Fruit fly (Drosophila melanogaster) whole organism, prepupa: ENCODE data around the gene CG33262.
A peak's percentile ranks its signal among the peaks of the same experiment; 100 is the strongest.

Experiments
- Blimp-1 ChIP-seq: fragments of 200-800 bp; sonication (Bioruptor generic); optimal IDR thresholded peaks from 3 replicates; lab custom pipeline; 2017; ENCODE audit warnings: missing biosample characterization, missing genetic modification characterization, mild to moderate bottlenecking, moderate library complexity, missing genetic modification reagents
- CG10631 ChIP-seq: fragments of 200-800 bp; sonication (Bioruptor generic); optimal IDR thresholded peaks from 2 replicates; lab custom pipeline; 2016; ENCODE audit warnings: missing biosample characterization, missing genetic modification characterization
- CG10669 ChIP-seq: fragments of 200-800 bp; sonication (Bioruptor generic); optimal IDR thresholded peaks from 3 replicates; lab custom pipeline; 2018; ENCODE audit warnings: missing biosample characterization, mild to moderate bottlenecking, missing genetic modification characterization, moderate library complexity
- CG11294 ChIP-seq: fragments of 200-800 bp; sonication (Bioruptor generic); IDR thresholded peaks from 2 replicates; pipeline ENCODE4 v1.3.6; 2022; ENCODE audit warnings: missing biosample characterization, missing genetic modification characterization
- CG11762 ChIP-seq: fragments of 200-800 bp; sonication (Bioruptor generic); optimal IDR thresholded peaks from 3 replicates; lab custom pipeline; 2016; ENCODE audit warnings: missing biosample characterization, missing genetic modification characterization; ENCODE audit not compliant: insufficient read depth
- CG11902 ChIP-seq: fragments of 200-800 bp; sonication (Bioruptor generic); optimal IDR thresholded peaks from 3 replicates; lab custom pipeline; 2016; ENCODE audit warnings: missing biosample characterization, missing genetic modification characterization
- CG16779 ChIP-seq: fragments of 200-800 bp; sonication (Bioruptor generic); optimal IDR thresholded peaks from 3 replicates; lab custom pipeline; 2017; ENCODE audit warnings: missing biosample characterization, mild to moderate bottlenecking, missing genetic modification characterization
- CG31627 ChIP-seq: fragments of 200-800 bp; sonication (Bioruptor generic); optimal IDR thresholded peaks from 3 replicates; lab custom pipeline; 2016; ENCODE audit warnings: missing biosample characterization, missing genetic modification characterization
- CG32006 ChIP-seq: fragments of 200-800 bp; sonication (Bioruptor generic); optimal IDR thresholded peaks from 3 replicates; lab custom pipeline; 2017; ENCODE audit warnings: missing biosample characterization, mild to moderate bottlenecking, missing genetic modification characterization
- CG34406 ChIP-seq: fragments of 200-800 bp; sonication (Bioruptor generic); optimal IDR thresholded peaks from 3 replicates; lab custom pipeline; 2016; ENCODE audit warnings: missing biosample characterization, missing genetic modification characterization
- CG3919 ChIP-seq: fragments of 200-800 bp; sonication (Bioruptor generic); optimal IDR thresholded peaks from 3 replicates; lab custom pipeline; 2016; ENCODE audit warnings: missing biosample characterization, missing genetic modification characterization
- CG4318 ChIP-seq: fragments of 200-800 bp; sonication (Bioruptor generic); optimal IDR thresholded peaks from 3 replicates; lab custom pipeline; 2017; ENCODE audit warnings: missing biosample characterization, mild to moderate bottlenecking, missing genetic modification characterization
- CG6163 ChIP-seq: fragments of 200-800 bp; sonication (Bioruptor generic); IDR thresholded peaks from 3 replicates; pipeline ENCODE4 v1.3.6; 2022; ENCODE audit warnings: missing biosample characterization, missing genetic modification characterization
- CG6792 ChIP-seq: fragments of 200-800 bp; sonication (Bioruptor generic); optimal IDR thresholded peaks from 3 replicates; lab custom pipeline; 2016; ENCODE audit warnings: missing biosample characterization, missing genetic modification characterization
- CG6808 ChIP-seq: fragments of 200-800 bp; sonication (Bioruptor generic); optimal IDR thresholded peaks from 3 replicates; lab custom pipeline; 2017; ENCODE audit warnings: missing biosample characterization, missing genetic modification characterization, mild to moderate bottlenecking, moderate library complexity, missing genetic modification reagents
- CG6854 ChIP-seq: fragments of 200-800 bp; sonication (Bioruptor generic); optimal IDR thresholded peaks from 2 replicates; lab custom pipeline; 2017; ENCODE audit warnings: missing biosample characterization, mild to moderate bottlenecking, missing genetic modification characterization
- CG7368 ChIP-seq: fragments of 200-800 bp; sonication (Bioruptor generic); optimal IDR thresholded peaks from 3 replicates; lab custom pipeline; 2016; ENCODE audit warnings: missing biosample characterization, missing genetic modification characterization
- CG8119 ChIP-seq: fragments of 200-800 bp; sonication (Bioruptor generic); IDR thresholded peaks from 3 replicates; pipeline ENCODE4 v1.3.6; 2022; ENCODE audit warnings: missing biosample characterization, missing genetic modification characterization
- CG8319 ChIP-seq: fragments of 200-800 bp; sonication (Bioruptor generic); optimal IDR thresholded peaks from 3 replicates; lab custom pipeline; 2016; ENCODE audit warnings: missing biosample characterization, missing genetic modification characterization
- CG8632 ChIP-seq: fragments of 200-800 bp; sonication (Bioruptor generic); optimal IDR thresholded peaks from 3 replicates; lab custom pipeline; 2016; ENCODE audit warnings: missing biosample characterization, missing genetic modification characterization
- CG9139 ChIP-seq: fragments of 200-800 bp; sonication (Bioruptor generic); optimal IDR thresholded peaks from 3 replicates; lab custom pipeline; 2017; ENCODE audit warnings: missing biosample characterization, mild to moderate bottlenecking, missing genetic modification characterization
- Eip75B ChIP-seq: fragments of 200-800 bp; sonication (Bioruptor generic); optimal IDR thresholded peaks from 3 replicates; lab custom pipeline; 2016; ENCODE audit warnings: missing biosample characterization, missing genetic modification characterization
- Eip78C ChIP-seq: fragments of 200-800 bp; sonication (Bioruptor generic); peaks from one replicate; lab custom pipeline; 2016; ENCODE audit warnings: missing biosample characterization, missing genetic modification characterization
- Eip93F ChIP-seq: fragments of 200-800 bp; sonication (Bioruptor generic); optimal IDR thresholded peaks from 2 replicates; lab custom pipeline; 2016; ENCODE audit warnings: missing biosample characterization, mild to moderate bottlenecking, missing genetic modification characterization
- Ets21C ChIP-seq: fragments of 200-800 bp; sonication (Bioruptor generic); optimal IDR thresholded peaks from 3 replicates; lab custom pipeline; 2016; ENCODE audit warnings: missing biosample characterization, missing genetic modification characterization
- Gug ChIP-seq: fragments of 200-800 bp; sonication (Bioruptor generic); IDR thresholded peaks from 2 replicates; pipeline ENCODE4 v1.3.6; 2022; ENCODE audit warnings: missing biosample characterization, missing genetic modification characterization
- Hr38 ChIP-seq: sonication (Bioruptor generic); optimal IDR thresholded peaks from 2 replicates; lab custom pipeline; 2016; ENCODE audit warnings: missing biosample characterization, missing genetic modification characterization
- Hr39 ChIP-seq: fragments of 200-800 bp; sonication (Bioruptor generic); optimal IDR thresholded peaks from 2 replicates; lab custom pipeline; 2016; ENCODE audit warnings: missing biosample characterization, missing genetic modification characterization
- Hr4 ChIP-seq: fragments of 200-800 bp; sonication (Bioruptor generic); optimal IDR thresholded peaks from 3 replicates; lab custom pipeline; 2016; ENCODE audit warnings: missing biosample characterization, missing genetic modification characterization
- Lpt ChIP-seq: fragments of 200-800 bp; sonication (Bioruptor generic); optimal IDR thresholded peaks from 3 replicates; lab custom pipeline; 2016; ENCODE audit warnings: missing biosample characterization, missing genetic modification characterization
- Met ChIP-seq: fragments of 200-800 bp; sonication (Bioruptor generic); optimal IDR thresholded peaks from 3 replicates; lab custom pipeline; 2016; ENCODE audit warnings: missing biosample characterization, missing genetic modification characterization
- Smox ChIP-seq: fragments of 200-800 bp; sonication (Bioruptor generic); optimal IDR thresholded peaks from 3 replicates; lab custom pipeline; 2016; ENCODE audit warnings: missing biosample characterization, missing genetic modification characterization
- Sox102F ChIP-seq: fragments of 200-800 bp; sonication (Bioruptor generic); optimal IDR thresholded peaks from 2 replicates; lab custom pipeline; 2016; ENCODE audit warnings: missing biosample characterization, mild to moderate bottlenecking, missing genetic modification characterization
- Sox14 ChIP-seq: fragments of 200-800 bp; sonication (Bioruptor generic); optimal IDR thresholded peaks from 3 replicates; lab custom pipeline; 2016; ENCODE audit warnings: missing biosample characterization, missing genetic modification characterization
- achi ChIP-seq: fragments of 200-800 bp; sonication (Bioruptor generic); optimal IDR thresholded peaks from 3 replicates; lab custom pipeline; 2016; ENCODE audit warnings: missing biosample characterization, missing genetic modification characterization
- acj6 ChIP-seq: fragments of 200-800 bp; sonication (Bioruptor generic); optimal IDR thresholded peaks from 3 replicates; lab custom pipeline; 2016; ENCODE audit warnings: missing biosample characterization, missing genetic modification characterization
- eg ChIP-seq: fragments of 200-800 bp; sonication (Bioruptor generic); IDR thresholded peaks from 3 replicates; pipeline ENCODE4 v1.3.6; 2022; ENCODE audit warnings: missing biosample characterization, missing genetic modification characterization
- esn ChIP-seq: fragments of 200-800 bp; sonication (Bioruptor generic); optimal IDR thresholded peaks from 2 replicates; lab custom pipeline; 2016; ENCODE audit warnings: missing biosample characterization, mild to moderate bottlenecking, missing genetic modification characterization, moderate library complexity
- fd59A ChIP-seq: fragments of 200-800 bp; sonication (Bioruptor generic); optimal IDR thresholded peaks from 2 replicates; lab custom pipeline; 2017; ENCODE audit warnings: missing biosample characterization, mild to moderate bottlenecking, missing genetic modification characterization, missing genetic modification reagents
- fd85E ChIP-seq: fragments of 200-800 bp; sonication (Bioruptor generic); optimal IDR thresholded peaks from 3 replicates; lab custom pipeline; 2016; ENCODE audit warnings: missing biosample characterization, missing genetic modification characterization
- fkh ChIP-seq: fragments of 200-800 bp; sonication (Bioruptor generic); optimal IDR thresholded peaks from 3 replicates; lab custom pipeline; 2017; ENCODE audit warnings: missing biosample characterization, mild to moderate bottlenecking, missing genetic modification characterization, moderate library complexity
- lz ChIP-seq: fragments of 200-800 bp; sonication (Bioruptor generic); optimal IDR thresholded peaks from 3 replicates; lab custom pipeline; 2016; ENCODE audit warnings: missing biosample characterization, missing genetic modification characterization
- net ChIP-seq: fragments of 200-800 bp; sonication (Bioruptor generic); optimal IDR thresholded peaks from 3 replicates; lab custom pipeline; 2016; ENCODE audit warnings: missing biosample characterization, missing genetic modification characterization
- pdm3 ChIP-seq: fragments of 200-800 bp; sonication (Bioruptor generic); optimal IDR thresholded peaks from 3 replicates; lab custom pipeline; 2016; ENCODE audit warnings: missing biosample characterization, missing genetic modification characterization
- salr ChIP-seq, 2 experiments: fragments of 200-800 bp; sonication (Bioruptor generic); optimal IDR thresholded peaks; 3 replicates each; lab custom pipeline; 2016 to 2018; ENCODE audit warnings: missing biosample characterization in 2 of 2, missing genetic modification characterization in 2 of 2, mild to moderate bottlenecking in 1 of 2
- ss ChIP-seq, 2 experiments: fragments of 200-800 bp; sonication (Bioruptor generic); optimal IDR thresholded peaks; 2 replicates in 1 of 2; 3 replicates in 1 of 2; lab custom pipeline; 2017 to 2018; ENCODE audit warnings: mild to moderate bottlenecking in 2 of 2, missing biosample characterization in 2 of 2, missing genetic modification characterization in 2 of 2, moderate library complexity in 1 of 2
- topi ChIP-seq: fragments of 200-800 bp; sonication (Bioruptor generic); optimal IDR thresholded peaks from 3 replicates; lab custom pipeline; 2016; ENCODE audit warnings: missing biosample characterization, missing genetic modification characterization

The CG33262 gene

DNA sequence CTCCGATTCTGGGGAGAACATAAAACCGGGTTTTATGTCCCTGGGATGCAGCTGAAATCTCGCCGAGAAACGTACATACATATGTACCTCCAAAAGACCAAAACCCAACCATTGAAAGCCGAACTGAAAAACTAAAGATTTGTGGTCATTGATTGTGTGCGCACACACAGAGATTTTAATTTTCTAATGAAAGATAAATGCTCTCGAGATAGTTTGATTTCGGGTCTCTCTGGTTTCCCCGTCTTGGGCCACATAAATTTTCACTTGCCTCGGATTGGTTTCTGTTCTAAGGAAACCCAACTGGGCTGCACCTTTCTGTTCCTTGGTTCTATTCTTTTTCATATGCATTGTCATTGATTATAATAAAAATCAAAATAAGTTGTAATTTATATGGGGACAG lies 30.2 kb upstream of the CG33262 start:
- TF ChIP-seq CG6854 (GFP tag; lab: Kevin White, UChicago), result no peak
- TF ChIP-seq Eip93F (GFP tag; lab: Kevin White, UChicago), result no peak
- no peak for TF ChIP-seq Eip78C (GFP tag; lab: Kevin White, UChicago)
- no peak for TF ChIP-seq esn (GFP tag; lab: Kevin White, UChicago)
- no peak for TF ChIP-seq Sox14 (GFP tag; lab: Kevin White, UChicago)
- TF ChIP-seq fd59A (GFP tag; lab: Kevin White, UChicago), result no peak
- no peak for TF ChIP-seq CG32006 (GFP tag; lab: Kevin White, UChicago)
- no peak for TF ChIP-seq topi (GFP tag; lab: Kevin White, UChicago)
- TF ChIP-seq fkh (GFP tag; lab: Kevin White, UChicago), result no peak
- TF ChIP-seq CG8632 (GFP tag; lab: Kevin White, UChicago), result no peak
- no peak for TF ChIP-seq Met (GFP tag; lab: Kevin White, UChicago)

dm6 chr3L:13107307-13107938 lies 28.6 kb upstream of the CG33262 start:
- no peak for TF ChIP-seq Lpt (GFP tag; lab: Kevin White, UChicago)
- TF ChIP-seq CG31627 (GFP tag; lab: Kevin White, UChicago), result peak; percentile 27
- no peak for TF ChIP-seq CG11762 (GFP tag; lab: Kevin White, UChicago)
- TF ChIP-seq Hr4 (GFP tag; lab: Kevin White, UChicago), result no peak
- TF ChIP-seq esn (GFP tag; lab: Kevin White, UChicago), result peak; percentile 69
- no peak for TF ChIP-seq CG8119 (GFP tag; lab: Robert Waterston, UW)
- TF ChIP-seq CG6163 (GFP tag; lab: Robert Waterston, UW), result no peak
- no peak for TF ChIP-seq CG4318 (GFP tag; lab: Kevin White, UChicago)
- peak; percentile 77 for TF ChIP-seq CG10631 (GFP tag; lab: Kevin White, UChicago)
- TF ChIP-seq CG11902, result peak; percentile 16
- TF ChIP-seq Hr38 (GFP tag; lab: Kevin White, UChicago), result no peak
- peak; percentile 32 for TF ChIP-seq CG8319 (GFP tag; lab: Kevin White, UChicago)
- TF ChIP-seq fd85E, result no peak
- TF ChIP-seq CG9139 (GFP tag; lab: Kevin White, UChicago), result peak; percentile 36
- TF ChIP-seq salr (GFP tag; optimal IDR thresholded peaks at IDR 0.05; lab: Kevin White, UChicago), result peak in 1 of 2 experiments; percentile 29
- TF ChIP-seq CG8632 (GFP tag; lab: Kevin White, UChicago), result no peak
- peak; percentile 79 for TF ChIP-seq CG10669
- peak; percentile 34 for TF ChIP-seq CG7368 (GFP tag; lab: Kevin White, UChicago)
- no peak for TF ChIP-seq net (GFP tag; lab: Kevin White, UChicago)
- TF ChIP-seq topi (GFP tag; lab: Kevin White, UChicago), result peak; percentile 46
- peak; percentile 49 for TF ChIP-seq CG6854 (GFP tag; lab: Kevin White, UChicago)
- peak; percentile 74 for TF ChIP-seq CG6808 (GFP tag; lab: Kevin White, UChicago)
- peak; percentile 83 to 88 for TF ChIP-seq ss (GFP tag; optimal IDR thresholded peaks at IDR 0.05; lab: Kevin White, UChicago)
- TF ChIP-seq achi (GFP tag; lab: Kevin White, UChicago), result peak; percentile 52
- TF ChIP-seq fd59A (GFP tag; lab: Kevin White, UChicago), result peak; percentile 73
- peak; percentile 52 for TF ChIP-seq acj6 (GFP tag; lab: Kevin White, UChicago)
- no peak for TF ChIP-seq fkh (GFP tag; lab: Kevin White, UChicago)
- peak; percentile 5 for TF ChIP-seq Sox102F (GFP tag; lab: Kevin White, UChicago)
- peak; percentile 50 for TF ChIP-seq lz
- no peak for TF ChIP-seq CG32006 (GFP tag; lab: Kevin White, UChicago)
- peak; percentile 48 for TF ChIP-seq Sox14 (GFP tag; lab: Kevin White, UChicago)
- peak; percentile 30 for TF ChIP-seq CG34406 (GFP tag; lab: Kevin White, UChicago)
- TF ChIP-seq CG3919 (GFP tag; lab: Kevin White, UChicago), result peak; percentile 48
- peak; percentile 79 for TF ChIP-seq Eip75B
- no peak for TF ChIP-seq Gug (GFP tag; lab: Robert Waterston, UW)
- peak; percentile 47 for TF ChIP-seq Blimp-1 (GFP tag; lab: Kevin White, UChicago)
- no peak for TF ChIP-seq CG11294
- peak; percentile 24 for TF ChIP-seq pdm3 (GFP tag; lab: Kevin White, UChicago)
- peak; percentile 65 for TF ChIP-seq CG6792 (GFP tag; lab: Kevin White, UChicago)
- peak; percentile 94 for TF ChIP-seq Eip78C (GFP tag; lab: Kevin White, UChicago)
- peak; percentile 26 for TF ChIP-seq Ets21C (GFP tag; lab: Kevin White, UChicago)
- TF ChIP-seq eg (GFP tag; lab: Robert Waterston, UW), result no peak
- TF ChIP-seq Smox, result peak; percentile 43
- TF ChIP-seq Hr39 (GFP tag; lab: Kevin White, UChicago), result peak; percentile 22
- peak; percentile 15 for TF ChIP-seq CG16779
